Fruit fly (Drosophila melanogaster): ENCODE data around the gene Las.
A peak's percentile ranks its signal among the peaks of the same experiment; 100 is the strongest.

The Las gene

dm6 chr3L:20398243-20399222 is 33.6 kb downstream of the Las start (continued):
- TF ChIP-seq lbe (GFP tag; optimal IDR thresholded peaks at IDR 0.05) (peak; percentile 30), insv (GFP tag; optimal IDR thresholded peaks at IDR 0.05) (peak in 1 of 2 experiments; percentile 12), stwl (tag; optimal IDR thresholded peaks at IDR 0.05) (no peak), Deaf1 (tag; optimal IDR thresholded peaks at IDR 0.05) (peak; percentile 60), da (GFP tag; optimal IDR thresholded peaks at IDR 0.05) (peak; percentile 27), CG18262 (tag; optimal IDR thresholded peaks at IDR 0.05) (peak; percentile 91), h (optimal IDR thresholded peaks at IDR 0.05) (no peak), CG13624 (GFP tag; optimal IDR thresholded peaks at IDR 0.05) (peak; percentile 75), Myb (GFP tag; optimal IDR thresholded peaks at IDR 0.05) (peak; percentile 21), schlank (tag; optimal IDR thresholded peaks at IDR 0.05) (peak; percentile 29), Neu2 (GFP tag; optimal IDR thresholded peaks at IDR 0.05; ENCODE audit: borderline replicate concordance) (no peak), pb (GFP tag; optimal IDR thresholded peaks at IDR 0.05) (peak; percentile 38), CG15514 (GFP tag; optimal IDR thresholded peaks at IDR 0.05) (peak; percentile 55), CG9932 (GFP tag; IDR thresholded peaks at IDR 0.05) (peak; percentile 80), ATbp (GFP tag; optimal IDR thresholded peaks at IDR 0.05) (peak; percentile 85), CG10147 (GFP tag; optimal IDR thresholded peaks at IDR 0.05) (peak; percentile 81), Atf-2 (GFP tag; optimal IDR thresholded peaks at IDR 0.05) (peak; percentile 63), zen (tag; optimal IDR thresholded peaks at IDR 0.05) (peak; percentile 46), slp2 (GFP tag; optimal IDR thresholded peaks at IDR 0.05) (peak; percentile 57), bowl (GFP tag; IDR thresholded peaks at IDR 0.05) (0 out of 2 replicates have a peak, but pooled peaks have one; percentile 13), danr (GFP tag; IDR thresholded peaks at IDR 0.05) (peak; percentile 57; the same call in 1 of the 2 replicates), CG30020 (tag; optimal IDR thresholded peaks at IDR 0.05) (peak; percentile 66), C15 (GFP tag; IDR thresholded peaks at IDR 0.05) (0 out of 3 replicates have a peak, but pooled peaks have one; percentile 51), lmd (GFP tag; IDR thresholded peaks at IDR 0.05) (peak; percentile 85), dati (GFP tag; IDR thresholded peaks at IDR 0.05) (0 out of 2 replicates have a peak, but pooled peaks have one; percentile 28), nau (GFP tag; optimal IDR thresholded peaks at IDR 0.05) (peak; percentile 81), Lhr (GFP tag; optimal IDR thresholded peaks at IDR 0.05) (peak; percentile 43), CG32532 (GFP tag; IDR thresholded peaks at IDR 0.05) (peak; percentile 77), Xrp1 (GFP tag; IDR thresholded peaks at IDR 0.05) (peak; percentile 61), crp (GFP tag; optimal IDR thresholded peaks at IDR 0.05) (peak in 1 of 2 experiments; percentile 50), CG4617 (GFP tag; optimal IDR thresholded peaks at IDR 0.05; ENCODE audit: borderline replicate concordance) (peak; percentile 32), CG12299 (tag; optimal IDR thresholded peaks at IDR 0.05) (peak; percentile 75), HHEX (GFP tag; optimal IDR thresholded peaks at IDR 0.05) (peak; percentile 85), Fer2 (tag; optimal IDR thresholded peaks at IDR 0.05) (peak; percentile 50), CG8290 (GFP tag; optimal IDR thresholded peaks at IDR 0.05) (peak; percentile 37), CG8290 (tag; optimal IDR thresholded peaks at IDR 0.05) (peak in 1 of 2 experiments; percentile 59), sr (GFP tag; IDR thresholded peaks at IDR 0.05) (no peak), CG9609 (GFP tag; optimal IDR thresholded peaks at IDR 0.05) (peak; percentile 72), CG12236 (GFP tag; optimal IDR thresholded peaks at IDR 0.05) (peak; percentile 45), cg (GFP tag; optimal IDR thresholded peaks at IDR 0.05) (peak; percentile 51), Dfd (GFP tag; optimal IDR thresholded peaks at IDR 0.05) (no peak), klu (GFP tag; IDR thresholded peaks at IDR 0.05) (peak; percentile 65; the same call in 1 of the 2 replicates), CG9215 (GFP tag; IDR thresholded peaks at IDR 0.05) (peak; percentile 67), Rx (GFP tag; IDR thresholded peaks at IDR 0.05) (peak; percentile 48; the same call in 1 of the 2 replicates), Adf1 (GFP tag; IDR thresholded peaks at IDR 0.05) (peak; percentile 32), Bteb2 (GFP tag; optimal IDR thresholded peaks at IDR 0.05) (peak; percentile 71), sna (GFP tag; IDR thresholded peaks at IDR 0.05; ENCODE audit: partially characterized antibody) (no peak), CG16813 (GFP tag; IDR thresholded peaks at IDR 0.05; ENCODE audit: partially characterized antibody) (no peak)

Data from whole organism, embryonic.